Fruit fly (Drosophila melanogaster) whole organism, embryonic: ENCODE data around the gene CG8460.

Experiments
- CG11695 ChIP-seq: fragments of 200-800 bp; sonication (Bioruptor generic); IDR thresholded peaks from 3 replicates; pipeline ENCODE4 v1.3.6; 2022; ENCODE audit warnings: missing biosample characterization, missing genetic modification characterization
- CG11723 ChIP-seq: fragments of 200-800 bp; sonication (Bioruptor generic); optimal IDR thresholded peaks from 2 replicates; lab custom pipeline; 2017; ENCODE audit warnings: missing biosample characterization, mild to moderate bottlenecking, missing genetic modification characterization
- CG12942 ChIP-seq: fragments of 200-800 bp; sonication (Bioruptor generic); optimal IDR thresholded peaks from 3 replicates; lab custom pipeline; 2016; ENCODE audit warnings: missing biosample characterization, missing genetic modification characterization
- CG14441 ChIP-seq: fragments of 200-800 bp; sonication (Bioruptor generic); IDR thresholded peaks from 2 replicates; pipeline ENCODE4 v1.3.6; 2022; ENCODE audit warnings: missing biosample characterization, missing genetic modification characterization
- CG14965 ChIP-seq: fragments of 200-800 bp; sonication (Bioruptor generic); optimal IDR thresholded peaks from 2 replicates; lab custom pipeline; 2016; ENCODE audit warnings: missing biosample characterization, missing genetic modification characterization, borderline replicate concordance
- CG17612 ChIP-seq: fragments of 200-800 bp; sonication (Bioruptor generic); IDR thresholded peaks from 2 replicates; pipeline ENCODE4 v1.3.6; 2022; ENCODE audit warnings: missing biosample characterization, missing genetic modification characterization
- CG17912 ChIP-seq: fragments of 200-800 bp; sonication (Bioruptor generic); optimal IDR thresholded peaks from 2 replicates; lab custom pipeline; 2018; ENCODE audit warnings: missing biosample characterization, mild to moderate bottlenecking, missing genetic modification characterization
- CG31388 ChIP-seq: fragments of 200-800 bp; sonication (Bioruptor generic); optimal IDR thresholded peaks from 2 replicates; lab custom pipeline; 2016; ENCODE audit warnings: missing biosample characterization, missing genetic modification characterization
- CG3281 ChIP-seq: fragments of 200-800 bp; sonication (Bioruptor generic); optimal IDR thresholded peaks from 3 replicates; lab custom pipeline; 2017; ENCODE audit warnings: missing biosample characterization, mild to moderate bottlenecking, missing genetic modification characterization
- CG34422 ChIP-seq: fragments of 200-800 bp; sonication (Bioruptor generic); IDR thresholded peaks from 3 replicates; pipeline ENCODE4 v1.3.6; 2022; ENCODE audit warnings: missing biosample characterization, missing genetic modification characterization
- CG3995 ChIP-seq: fragments of 200-800 bp; sonication (Bioruptor generic); optimal IDR thresholded peaks from 3 replicates; lab custom pipeline; 2016; ENCODE audit warnings: missing biosample characterization, missing genetic modification characterization
- CG6272 ChIP-seq: fragments of 200-800 bp; sonication (Bioruptor generic); IDR thresholded peaks from 2 replicates; pipeline ENCODE4 v1.3.6; 2022; ENCODE audit warnings: missing biosample characterization, missing genetic modification characterization
- CG7357 ChIP-seq: fragments of 200-800 bp; sonication (Bioruptor generic); IDR thresholded peaks from 3 replicates; pipeline ENCODE4 v1.3.6; 2022; ENCODE audit warnings: missing biosample characterization, missing genetic modification characterization
- CG7372 ChIP-seq: fragments of 200-800 bp; sonication (Bioruptor generic); IDR thresholded peaks from 2 replicates; pipeline ENCODE4 v1.3.6; 2022; ENCODE audit warnings: missing biosample characterization, missing genetic modification characterization
- CG7556 ChIP-seq: fragments of 200-800 bp; sonication (Bioruptor generic); optimal IDR thresholded peaks from 2 replicates; lab custom pipeline; 2017; ENCODE audit warnings: missing biosample characterization, mild to moderate bottlenecking, missing genetic modification characterization
- CG8478 ChIP-seq: fragments of >200 bp; optimal IDR thresholded peaks from 2 replicates; lab custom pipeline; 2018
- CG9876 ChIP-seq: fragments of 200-800 bp; sonication (Bioruptor generic); optimal IDR thresholded peaks from 2 replicates; lab custom pipeline; 2016; ENCODE audit warnings: missing biosample characterization, missing genetic modification characterization
- Camta ChIP-seq: fragments of 200-800 bp; sonication (Bioruptor generic); optimal IDR thresholded peaks from 2 replicates; lab custom pipeline; 2016; ENCODE audit warnings: missing biosample characterization, missing genetic modification characterization
- E2f2 ChIP-seq: fragments of 200-800 bp; sonication (Bioruptor generic); IDR thresholded peaks from 2 replicates; pipeline ENCODE4 v1.3.6; 2022; ENCODE audit warnings: missing biosample characterization, missing genetic modification characterization
- ERR ChIP-seq: fragments of 200-800 bp; sonication (Bioruptor generic); optimal IDR thresholded peaks from 2 replicates; lab custom pipeline; 2016; ENCODE audit warnings: missing biosample characterization, missing genetic modification characterization
- Ets65A ChIP-seq: fragments of 200-800 bp; sonication (Bioruptor generic); peaks from one replicate; lab custom pipeline; 2016; ENCODE audit warnings: missing biosample characterization, missing genetic modification characterization
- HLH54F ChIP-seq: fragments of 200-800 bp; sonication (Bioruptor generic); optimal IDR thresholded peaks from 3 replicates; lab custom pipeline; 2016; ENCODE audit warnings: missing biosample characterization, missing genetic modification characterization
- HLHmδ ChIP-seq: fragments of 200-800 bp; sonication (Bioruptor generic); optimal IDR thresholded peaks from 2 replicates; lab custom pipeline; 2018; ENCODE audit warnings: missing biosample characterization, mild to moderate bottlenecking, missing genetic modification characterization, moderate library complexity
- Hmx ChIP-seq: fragments of 200-800 bp; sonication (Bioruptor generic); optimal IDR thresholded peaks from 2 replicates; lab custom pipeline; 2016; ENCODE audit warnings: missing biosample characterization, missing genetic modification characterization
- Nf-YB ChIP-seq: fragments of 200-800 bp; sonication (Bioruptor generic); optimal IDR thresholded peaks from 3 replicates; lab custom pipeline; 2019; ENCODE audit warnings: missing biosample characterization, mild to moderate bottlenecking, missing genetic modification characterization, moderate library complexity
- Six4 ChIP-seq: fragments of 200-800 bp; sonication (Bioruptor generic); optimal IDR thresholded peaks from 2 replicates; lab custom pipeline; 2016; ENCODE audit warnings: missing biosample characterization, missing genetic modification characterization
- Tbp ChIP-seq: fragments of >200 bp; optimal IDR thresholded peaks from 2 replicates; lab custom pipeline; 2018; ENCODE audit warnings: missing biosample characterization, missing genetic modification characterization
- az2 ChIP-seq: fragments of 200-800 bp; sonication (Bioruptor generic); optimal IDR thresholded peaks from 3 replicates; lab custom pipeline; 2016; ENCODE audit warnings: missing biosample characterization, missing genetic modification characterization
- bcd ChIP-seq: fragments of 200-800 bp; sonication (Bioruptor generic); optimal IDR thresholded peaks from 2 replicates; lab custom pipeline; 2017; ENCODE audit warnings: missing biosample characterization, mild to moderate bottlenecking, missing genetic modification characterization
- bsh ChIP-seq, 2 experiments: fragments of 200-800 bp; sonication (Bioruptor generic); optimal IDR thresholded peaks; 2 replicates each; lab custom pipeline; 2017 to 2018; ENCODE audit warnings: mild to moderate bottlenecking in 2 of 2, missing biosample characterization in 2 of 2, missing genetic modification characterization in 2 of 2, moderate library complexity in 1 of 2
- crol ChIP-seq: fragments of 200-800 bp; sonication (Bioruptor generic); IDR thresholded peaks from 2 replicates; pipeline ENCODE4 v1.3.6; 2022; ENCODE audit warnings: missing biosample characterization, missing genetic modification characterization
- emc ChIP-seq: fragments of 200-800 bp; sonication (Bioruptor generic); optimal IDR thresholded peaks from 2 replicates; lab custom pipeline; 2016; ENCODE audit warnings: missing biosample characterization, missing genetic modification characterization
- fd102C ChIP-seq: fragments of 200-800 bp; sonication (Bioruptor generic); optimal IDR thresholded peaks from 2 replicates; lab custom pipeline; 2018; ENCODE audit warnings: missing biosample characterization, mild to moderate bottlenecking, missing genetic modification characterization, moderate library complexity
- fd64A ChIP-seq: fragments of 200-800 bp; sonication (Bioruptor generic); optimal IDR thresholded peaks from 3 replicates; lab custom pipeline; 2018; ENCODE audit warnings: missing biosample characterization, mild to moderate bottlenecking, missing genetic modification characterization
- gcm ChIP-seq: fragments of 200-800 bp; sonication (Bioruptor generic); optimal IDR thresholded peaks from 2 replicates; lab custom pipeline; 2019; ENCODE audit warnings: missing biosample characterization, mild to moderate bottlenecking, missing genetic modification characterization, moderate library complexity
- gt ChIP-seq: fragments of 200-800 bp; sonication (Bioruptor generic); IDR thresholded peaks from 2 replicates; pipeline ENCODE4 v1.3.6; 2022; ENCODE audit warnings: missing biosample characterization, missing genetic modification characterization
- luna ChIP-seq: fragments of 200-800 bp; sonication (Bioruptor generic); optimal IDR thresholded peaks from 2 replicates; lab custom pipeline; 2016; ENCODE audit warnings: missing biosample characterization, missing genetic modification characterization
- maf-S ChIP-seq: fragments of 200-800 bp; sonication (Bioruptor generic); optimal IDR thresholded peaks from 2 replicates; lab custom pipeline; 2016; ENCODE audit warnings: missing biosample characterization, missing genetic modification characterization
- pb ChIP-seq: fragments of 200-800 bp; sonication (Bioruptor generic); optimal IDR thresholded peaks from 3 replicates; lab custom pipeline; 2016; ENCODE audit warnings: missing biosample characterization, missing genetic modification characterization
- pfk ChIP-seq: fragments of 200-800 bp; sonication (Bioruptor generic); optimal IDR thresholded peaks from 2 replicates; lab custom pipeline; 2018; ENCODE audit warnings: missing biosample characterization, mild to moderate bottlenecking, missing genetic modification characterization, moderate library complexity
- pho ChIP-seq: fragments of 200-800 bp; sonication (Bioruptor generic); optimal IDR thresholded peaks from 2 replicates; lab custom pipeline; 2016; ENCODE audit warnings: missing biosample characterization, missing genetic modification characterization
- pros ChIP-seq: fragments of 200-800 bp; sonication (Bioruptor generic); optimal IDR thresholded peaks from 3 replicates; lab custom pipeline; 2019; ENCODE audit warnings: missing biosample characterization, mild to moderate bottlenecking, missing genetic modification characterization, moderate library complexity
- run ChIP-seq: fragments of 200-800 bp; sonication (Bioruptor generic); optimal IDR thresholded peaks from 3 replicates; lab custom pipeline; 2018; ENCODE audit warnings: missing biosample characterization, mild to moderate bottlenecking, missing genetic modification characterization
- salm ChIP-seq: fragments of 200-800 bp; sonication (Bioruptor generic); optimal IDR thresholded peaks from 2 replicates; lab custom pipeline; 2018; ENCODE audit warnings: missing biosample characterization, mild to moderate bottlenecking, missing genetic modification characterization
- sens ChIP-seq: fragments of 200-800 bp; sonication (Bioruptor generic); peaks from one replicate; lab custom pipeline; 2016; ENCODE audit warnings: missing biosample characterization, missing genetic modification characterization
- slou ChIP-seq: fragments of 200-800 bp; sonication (Bioruptor generic); optimal IDR thresholded peaks from 3 replicates; lab custom pipeline; 2016; ENCODE audit warnings: missing biosample characterization, missing genetic modification characterization
- ssp ChIP-seq: fragments of 200-800 bp; sonication (Bioruptor generic); IDR thresholded peaks from 2 replicates; pipeline ENCODE4 v1.3.6; 2022; ENCODE audit warnings: missing biosample characterization, missing genetic modification characterization
- tup ChIP-seq: fragments of 200-800 bp; sonication (Bioruptor generic); optimal IDR thresholded peaks from 2 replicates; lab custom pipeline; 2016; ENCODE audit warnings: missing biosample characterization, mild to moderate bottlenecking, missing genetic modification characterization, moderate library complexity
- usp ChIP-seq: fragments of >200 bp; optimal IDR thresholded peaks from 2 replicates; lab custom pipeline; 2017; ENCODE audit warnings: missing biosample characterization, missing genetic modification characterization
- wor ChIP-seq: fragments of 200-800 bp; sonication (Bioruptor generic); IDR thresholded peaks from 2 replicates; pipeline ENCODE4 v1.3.6; 2022; ENCODE audit warnings: missing biosample characterization, missing genetic modification characterization
- zf30C ChIP-seq: fragments of 200-800 bp; sonication (Bioruptor generic); optimal IDR thresholded peaks from 3 replicates; lab custom pipeline; 2018; ENCODE audit warnings: missing biosample characterization, mild to moderate bottlenecking, missing genetic modification characterization

Gene CG8460

dm6 chr2L:8162307-8163024, 34.5 kb upstream of the CG8460 start, which contains the start of gene Acbp1 (continued):
- TF ChIP-seq HLH54F (GFP tag; lab: Kevin White, UChicago) (peak; percentile 95), gt (GFP tag; lab: Robert Waterston, UW) (peak; percentile 68), E2f2 (GFP tag; lab: Robert Waterston, UW) (peak; percentile 81), pfk (peak; percentile 71), slou (GFP tag; lab: Kevin White, UChicago) (peak; percentile 74), usp (GFP tag; lab: Kevin White, UChicago) (no peak), CG17912 (GFP tag; lab: Kevin White, UChicago) (peak; percentile 89), CG8478 (lab: Kevin White, UChicago) (no peak), CG7357 (GFP tag; lab: Robert Waterston, UW) (peak; percentile 82), CG3281 (GFP tag; lab: Kevin White, UChicago) (peak; percentile 98), luna (GFP tag; lab: Kevin White, UChicago) (peak; percentile 90), salm (tag; lab: Kevin White, UChicago) (peak; percentile 97), zf30C (peak; percentile 99), CG6272 (peak; percentile 91), pros (GFP tag; lab: Kevin White, UChicago) (peak; percentile 93), Hmx (peak; percentile 90), CG34422 (GFP tag; lab: Robert Waterston, UW) (peak; percentile 93), ssp (GFP tag; lab: Robert Waterston, UW) (peak; percentile 87), CG14441 (GFP tag; lab: Robert Waterston, UW) (peak; percentile 89), CG7556 (GFP tag; lab: Kevin White, UChicago) (peak; percentile 98), CG11723 (GFP tag; lab: Kevin White, UChicago) (peak; percentile 96), bcd (GFP tag; lab: Kevin White, UChicago) (peak; percentile 92), CG12942 (GFP tag; lab: Kevin White, UChicago) (peak; percentile 82), CG14965 (GFP tag; lab: Kevin White, UChicago) (peak; percentile 75), Tbp (GFP tag; lab: Kevin White, UChicago) (no peak), fd102C (peak; percentile 94), CG7372 (GFP tag; lab: Robert Waterston, UW) (peak; percentile 90), CG31388 (GFP tag; lab: Kevin White, UChicago) (peak; percentile 73), CG17612 (GFP tag; lab: Robert Waterston, UW) (peak; percentile 80), sens (GFP tag; lab: Kevin White, UChicago) (peak; percentile 99), crol (GFP tag; lab: Robert Waterston, UW) (no peak), HLHmδ (GFP tag; lab: Kevin White, UChicago) (no peak), az2 (GFP tag; lab: Kevin White, UChicago) (peak; percentile 94), tup (GFP tag; lab: Kevin White, UChicago) (peak; percentile 79), run (tag; lab: Kevin White, UChicago) (peak; percentile 98), bsh (GFP tag; optimal IDR thresholded peaks at IDR 0.05; lab: Kevin White, UChicago) (peak; percentile 94 to 98), CG11695 (GFP tag; lab: Robert Waterston, UW) (peak; percentile 94), CG3995 (GFP tag; lab: Kevin White, UChicago) (peak; percentile 61), pb (peak; percentile 90), maf-S (peak; percentile 95), Ets65A (GFP tag; lab: Kevin White, UChicago) (peak; percentile 99), Nf-YB (GFP tag; lab: Kevin White, UChicago) (peak; percentile 90), CG9876 (GFP tag; lab: Kevin White, UChicago) (peak; percentile 96), gcm (GFP tag; lab: Kevin White, UChicago) (peak; percentile 99), pho (peak; percentile 97), emc (peak; percentile 75), Camta (peak; percentile 95), ERR (GFP tag; lab: Kevin White, UChicago) (peak; percentile 95), Six4 (GFP tag; lab: Kevin White, UChicago) (peak; percentile 93), fd64A (GFP tag; lab: Kevin White, UChicago) (peak; percentile 95), wor (GFP tag; lab: Robert Waterston, UW) (peak; percentile 68)
